Worm (Caenorhabditis elegans) whole organism, L2 larva: ENCODE results near the gene blos-7.

Experiments used
- elt-1 ChIP-seq: fragments of 150-350 bp; optimal IDR thresholded peaks from 2 replicates; lab custom pipeline; 2014; ENCODE audit warnings: missing biosample characterization, missing genetic modification characterization
- mab-5 ChIP-seq: fragments of 150-350 bp; optimal IDR thresholded peaks from 2 replicates; lab custom pipeline; 2014; ENCODE audit warnings: missing biosample characterization, missing genetic modification characterization

DNA sequence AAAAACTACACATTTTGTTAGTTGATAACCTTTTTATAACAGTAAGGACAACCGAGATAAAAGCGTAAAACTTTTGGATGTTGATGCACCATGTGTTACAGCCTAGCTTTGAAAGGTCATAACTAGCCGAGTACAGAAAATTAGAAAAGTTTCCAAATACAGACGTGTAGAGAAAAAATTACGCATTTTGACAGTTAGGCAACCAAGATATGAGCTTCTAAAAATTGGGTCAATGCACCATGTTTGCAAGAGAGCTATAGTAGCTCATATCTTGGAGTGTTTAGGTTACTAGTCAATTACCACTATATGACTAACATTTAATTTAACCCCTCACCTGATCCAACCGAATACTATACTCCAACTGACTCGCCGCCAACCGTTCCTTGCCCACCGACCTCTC, 29.8 kb downstream of the blos-7 start:
- TF ChIP-seq elt-1 (no peak), mab-5 (tag; lab: Kevin White, UChicago) (no peak)
